Worm (Caenorhabditis elegans) whole organism, L3 larva: ENCODE results near the gene tps-2.

Source experiments
- aly-2 ChIP-seq: fragments of 150-350 bp; optimal IDR thresholded peaks from 2 replicates; lab custom pipeline; 2014; ENCODE audit warnings: missing biosample characterization, missing genetic modification characterization
- ceh-82 ChIP-seq: fragments of 150-350 bp; optimal IDR thresholded peaks from 2 replicates; lab custom pipeline; 2014; ENCODE audit warnings: missing biosample characterization, missing genetic modification characterization
- daf-12 ChIP-seq: fragments of 150-350 bp; optimal IDR thresholded peaks from 2 replicates; lab custom pipeline; 2014; ENCODE audit warnings: missing biosample characterization, missing genetic modification reagents, missing genetic modification characterization
- elt-3 ChIP-seq, 3 experiments: fragments of 150-350 bp in 1 of 3; sonication (generic microtip) in 2 of 3; optimal IDR thresholded peaks; 2 replicates in 2 of 3; 4 replicates in 1 of 3; lab custom pipeline; 2014 to 2017; ENCODE audit warnings: missing biosample characterization in 3 of 3, missing genetic modification characterization in 3 of 3
- fkh-10 ChIP-seq: sonication (generic microtip); optimal IDR thresholded peaks from 2 replicates; lab custom pipeline; 2017; ENCODE audit warnings: missing biosample characterization, missing genetic modification reagents, missing genetic modification characterization
- fos-1 ChIP-seq: fragments of 150-350 bp; optimal IDR thresholded peaks from 2 replicates; lab custom pipeline; 2014; ENCODE audit warnings: missing biosample characterization, missing genetic modification characterization
- nhr-12 ChIP-seq: fragments of 150-350 bp; optimal IDR thresholded peaks from 2 replicates; lab custom pipeline; 2014; ENCODE audit warnings: missing biosample characterization, missing genetic modification characterization
- pqm-1 ChIP-seq: fragments of 150-350 bp; optimal IDR thresholded peaks from 2 replicates; lab custom pipeline; 2017; ENCODE audit warnings: missing biosample characterization, missing genetic modification characterization, inconsistent platforms

DNA sequence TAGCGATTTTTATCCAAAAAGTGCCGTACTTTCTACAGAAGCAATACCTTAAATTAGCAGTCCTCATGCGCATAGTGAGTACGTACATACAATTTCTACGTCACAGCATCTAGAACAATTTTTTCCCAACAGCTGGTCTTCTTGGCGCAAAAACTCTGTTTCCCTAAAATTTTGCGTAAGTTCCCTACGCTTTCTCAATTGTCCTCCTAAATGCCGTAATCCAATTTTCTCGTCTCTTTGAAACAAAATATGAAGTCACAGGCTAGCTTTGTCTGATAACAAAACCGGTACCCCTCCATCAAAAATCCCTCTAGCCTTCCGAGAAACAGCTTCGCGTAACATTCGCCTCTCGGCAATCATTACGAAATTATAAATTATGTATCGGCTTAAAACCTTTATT, 32.1 kb downstream of the tps-2 start, which contains the start of gene C38C6.3:
- no peak for TF ChIP-seq pqm-1 (tag; lab: Kevin White, UChicago)
- TF ChIP-seq fkh-10, result no peak
- TF ChIP-seq aly-2, result no peak
- TF ChIP-seq ceh-82, result no peak
- no peak for TF ChIP-seq fos-1 (tag; lab: Kevin White, UChicago)
- TF ChIP-seq nhr-12 (tag; lab: Kevin White, UChicago), result no peak
- TF ChIP-seq daf-12 (tag; lab: Kevin White, UChicago), result no peak
- TF ChIP-seq elt-3 (tag; optimal IDR thresholded peaks at IDR 0.05; lab: Kevin White, UChicago), result no peak
